Fruit fly (Drosophila melanogaster): Measurements from ENCODE around the gene CG33271.

CG33271 gene

dm6 chr3L:11552996-11553671, 24.2 kb downstream of the CG33271 start (continued):
- TF ChIP-seq emc (GFP tag; optimal IDR thresholded peaks at IDR 0.05) = no peak
- peak; percentile 34; the same call in 1 of the 3 replicates for TF ChIP-seq knrl (GFP tag; IDR thresholded peaks at IDR 0.05; ENCODE audit: partially characterized antibody)
- TF ChIP-seq CG3163 (GFP tag; optimal IDR thresholded peaks at IDR 0.05) = peak; percentile 59
- TF ChIP-seq CG32772 (GFP tag; IDR thresholded peaks at IDR 0.05) = no peak
- TF ChIP-seq HLHmδ (GFP tag; optimal IDR thresholded peaks at IDR 0.05) = peak; percentile 15
- TF ChIP-seq E2f2 (GFP tag; IDR thresholded peaks at IDR 0.05) = no peak
- peak; percentile 100 for TF ChIP-seq CG11504 (tag; optimal IDR thresholded peaks at IDR 0.05)
- TF ChIP-seq CG17802 (tag; optimal IDR thresholded peaks at IDR 0.05) = no peak
- no peak for TF ChIP-seq CG7786 (GFP tag; optimal IDR thresholded peaks at IDR 0.05)
- peak; percentile 32 for TF ChIP-seq CG1529 (GFP tag; optimal IDR thresholded peaks at IDR 0.05)
- TF ChIP-seq CoRest (tag; optimal IDR thresholded peaks at IDR 0.05) = no peak
- TF ChIP-seq CG15269 (tag; optimal IDR thresholded peaks at IDR 0.05) = peak; percentile 49
- TF ChIP-seq bsh (GFP tag; optimal IDR thresholded peaks at IDR 0.05) = peak in 1 of 2 experiments; percentile 79
- no peak for TF ChIP-seq ara (GFP tag; IDR thresholded peaks at IDR 0.05)
- TF ChIP-seq odd (GFP tag; optimal IDR thresholded peaks at IDR 0.05) = peak; percentile 42
- TF ChIP-seq pros (GFP tag; optimal IDR thresholded peaks at IDR 0.05) = peak; percentile 90
- TF ChIP-seq hb (GFP tag; IDR thresholded peaks at IDR 0.05; ENCODE audit: partially characterized antibody) = no peak
- peak; percentile 72 for TF ChIP-seq Hand (GFP tag; optimal IDR thresholded peaks at IDR 0.05)
- TF ChIP-seq Med (GFP tag) = peak; percentile 92
- TF ChIP-seq CG14710 (tag; optimal IDR thresholded peaks at IDR 0.05) = peak; percentile 3
- TF ChIP-seq gcm2 (GFP tag; optimal IDR thresholded peaks at IDR 0.05) = peak; percentile 26
- peak; percentile 55 for TF ChIP-seq Scr (GFP tag; IDR thresholded peaks at IDR 0.05; ENCODE audit: partially characterized antibody)
- TF ChIP-seq HmgZ (tag; optimal IDR thresholded peaks at IDR 0.05) = peak; percentile 86
- no peak for TF ChIP-seq CG2120 (GFP tag; optimal IDR thresholded peaks at IDR 0.05)
- peak; percentile 9 for TF ChIP-seq Oli (tag; optimal IDR thresholded peaks at IDR 0.05)
- no peak for TF ChIP-seq lola (GFP tag; optimal IDR thresholded peaks at IDR 0.05)
- no peak for TF ChIP-seq CG1233 (GFP tag; optimal IDR thresholded peaks at IDR 0.05)
- TF ChIP-seq CG34376 (GFP tag; optimal IDR thresholded peaks at IDR 0.05) = peak; percentile 78
- peak; percentile 50 for TF ChIP-seq CG9727 (GFP tag; optimal IDR thresholded peaks at IDR 0.05)
- peak; percentile 100 for TF ChIP-seq CG4424 (GFP tag; optimal IDR thresholded peaks at IDR 0.05)
- TF ChIP-seq ttk (GFP tag; IDR thresholded peaks at IDR 0.05) = no peak
- no peak for TF ChIP-seq CG1832 (GFP tag; optimal IDR thresholded peaks at IDR 0.05)
- TF ChIP-seq bigmax (GFP tag; optimal IDR thresholded peaks at IDR 0.05) = peak; percentile 0
- TF ChIP-seq ase (GFP tag; IDR thresholded peaks at IDR 0.05) = no peak
- 0 out of 3 replicates have a peak, but pooled peaks have one; percentile 6 for TF ChIP-seq Optix (GFP tag; IDR thresholded peaks at IDR 0.05)
- no peak for TF ChIP-seq Sry-δ (GFP tag; optimal IDR thresholded peaks at IDR 0.05)
- TF ChIP-seq CG15514 (GFP tag; optimal IDR thresholded peaks at IDR 0.05) = peak; percentile 15
- TF ChIP-seq sens (GFP tag) = peak; percentile 76
- peak; percentile 5 for TF ChIP-seq run (tag; optimal IDR thresholded peaks at IDR 0.05)
- TF ChIP-seq Doc3 (GFP tag; IDR thresholded peaks at IDR 0.05; ENCODE audit: partially characterized antibody) = peak; percentile 72
- peak; percentile 61 for TF ChIP-seq CG12769 (tag; optimal IDR thresholded peaks at IDR 0.05)
- TF ChIP-seq CG3726 (GFP tag; IDR thresholded peaks at IDR 0.05) = no peak
- TF ChIP-seq schlank (tag; optimal IDR thresholded peaks at IDR 0.05) = no peak
- peak; percentile 97 for TF ChIP-seq CG6175 (GFP tag; IDR thresholded peaks at IDR 0.05)
- TF ChIP-seq zen2 (GFP tag; IDR thresholded peaks at IDR 0.05; ENCODE audit: partially characterized antibody) = peak; percentile 95
- no peak for TF ChIP-seq Sry-β (GFP tag; optimal IDR thresholded peaks at IDR 0.05)
- peak; percentile 13 for TF ChIP-seq CG2678 (tag; optimal IDR thresholded peaks at IDR 0.05)
- TF ChIP-seq gce (GFP tag; IDR thresholded peaks at IDR 0.05) = peak; percentile 43; the same call in 2 of the 3 replicates

All from whole organism, embryonic.